Worm (Caenorhabditis elegans) whole organism, young adult: Measurements from ENCODE around the gene arf-5.
A peak's percentile ranks its signal among the peaks of the same experiment; 100 is the strongest.

Source experiments
- B0019.2 ChIP-seq: fragments of 200-800 bp; sonication (Bioruptor generic); conservative IDR thresholded peaks from 2 replicates; pipeline ENCODE4 v1.3.6; 2022; ENCODE audit warnings: missing genetic modification reagents, missing genetic modification characterization, missing compliant biosample characterization
- B0336.3 ChIP-seq: fragments of 200-800 bp; sonication (Bioruptor generic); IDR thresholded peaks from 2 replicates; pipeline ENCODE4 v1.3.6; 2022; ENCODE audit warnings: missing genetic modification characterization, missing compliant biosample characterization
- D2030.7 ChIP-seq: fragments of 200-800 bp; sonication (Bioruptor generic); IDR thresholded peaks from 2 replicates; pipeline ENCODE4 v1.3.6; 2022; ENCODE audit warnings: missing genetic modification reagents, missing genetic modification characterization, missing compliant biosample characterization
- F10E7.11 ChIP-seq: sonication (generic microtip); optimal IDR thresholded peaks from 2 replicates; lab custom pipeline; 2017; ENCODE audit warnings: mild to moderate bottlenecking, missing genetic modification characterization, moderate library complexity, missing compliant biosample characterization
- F22D6.2 ChIP-seq: sonication (generic microtip); optimal IDR thresholded peaks from 2 replicates; lab custom pipeline; 2016; ENCODE audit warnings: mild to moderate bottlenecking, missing genetic modification characterization, missing compliant biosample characterization
- F23B12.7 ChIP-seq: sonication (generic microtip); optimal IDR thresholded peaks from 2 replicates; lab custom pipeline; 2017; ENCODE audit warnings: missing genetic modification characterization, mild to moderate bottlenecking, missing compliant biosample characterization, antibody characterized with exemption, moderate library complexity; ENCODE audit not compliant: insufficient read depth
- F33H1.4 ChIP-seq: fragments of 200-800 bp; sonication (Bioruptor generic); IDR thresholded peaks from 2 replicates; pipeline ENCODE4 v1.3.6; 2022; ENCODE audit warnings: missing genetic modification reagents, missing genetic modification characterization, missing compliant biosample characterization
- F49E8.2 ChIP-seq: sonication (generic microtip); optimal IDR thresholded peaks from 3 replicates; lab custom pipeline; 2017; ENCODE audit warnings: missing genetic modification characterization, mild to moderate bottlenecking, missing compliant biosample characterization, antibody characterized with exemption, moderate library complexity; ENCODE audit not compliant: insufficient read depth
- F57C9.4 ChIP-seq: sonication (generic microtip); optimal IDR thresholded peaks from 2 replicates; lab custom pipeline; 2017; ENCODE audit warnings: mild to moderate bottlenecking, missing genetic modification characterization, missing compliant biosample characterization
- T07F8.4 ChIP-seq: sonication (generic microtip); optimal IDR thresholded peaks from 2 replicates; lab custom pipeline; 2016; ENCODE audit warnings: mild to moderate bottlenecking, missing genetic modification characterization, moderate library complexity, missing compliant biosample characterization
- T26A5.8 ChIP-seq: sonication (generic microtip); optimal IDR thresholded peaks from 2 replicates; lab custom pipeline; 2016; ENCODE audit warnings: missing genetic modification characterization, missing compliant biosample characterization
- Y95B8A.8 ChIP-seq: fragments of 200-800 bp; sonication (Bioruptor generic); IDR thresholded peaks from 2 replicates; pipeline ENCODE4 v1.3.6; 2022; ENCODE audit warnings: missing genetic modification reagents, missing genetic modification characterization, missing compliant biosample characterization
- aptf-2 ChIP-seq: fragments of 200-800 bp; sonication (Bioruptor generic); conservative IDR thresholded peaks from 2 replicates; pipeline ENCODE4 v1.3.6; 2022; ENCODE audit warnings: missing genetic modification reagents, missing genetic modification characterization, missing compliant biosample characterization
- dox-1 ChIP-seq: fragments of 200-800 bp; sonication (Bioruptor generic); IDR thresholded peaks from 2 replicates; pipeline ENCODE4 v1.3.6; 2022; ENCODE audit warnings: missing genetic modification reagents, missing genetic modification characterization, missing compliant biosample characterization
- dpff-1 ChIP-seq: sonication (generic microtip); optimal IDR thresholded peaks from 2 replicates; lab custom pipeline; 2017; ENCODE audit warnings: mild to moderate bottlenecking, missing genetic modification characterization, missing compliant biosample characterization
- egl-18 ChIP-seq: fragments of 200-800 bp; sonication (Bioruptor generic); IDR thresholded peaks from 2 replicates; pipeline ENCODE4 v1.3.6; 2022; ENCODE audit warnings: missing genetic modification reagents, missing genetic modification characterization, missing compliant biosample characterization
- ekl-4 ChIP-seq: fragments of 200-800 bp; sonication (Bioruptor generic); IDR thresholded peaks from 2 replicates; pipeline ENCODE4 v1.3.6; 2022; ENCODE audit warnings: missing genetic modification reagents, missing genetic modification characterization, missing compliant biosample characterization
- him-1 ChIP-seq: sonication (generic microtip); optimal IDR thresholded peaks from 2 replicates; lab custom pipeline; 2016; ENCODE audit warnings: missing genotype, missing genetic modification reagents, missing genetic modification characterization, missing compliant biosample characterization
- hlh-12 ChIP-seq: sonication (generic microtip); optimal IDR thresholded peaks from 2 replicates; lab custom pipeline; 2016; ENCODE audit warnings: missing genetic modification characterization, missing compliant biosample characterization
- hmg-20 ChIP-seq: fragments of 200-800 bp; sonication (Bioruptor generic); IDR thresholded peaks from 2 replicates; pipeline ENCODE4 v1.3.6; 2022; ENCODE audit warnings: missing genetic modification reagents, missing genetic modification characterization, missing compliant biosample characterization
- hrde-1 ChIP-seq: sonication (generic microtip); optimal IDR thresholded peaks from 2 replicates; lab custom pipeline; 2016; ENCODE audit warnings: missing genetic modification characterization, mild to moderate bottlenecking, missing compliant biosample characterization, moderate library complexity, missing genotype, missing genetic modification reagents, borderline replicate concordance
- lag-1 ChIP-seq: fragments of 200-800 bp; sonication (Bioruptor generic); IDR thresholded peaks from 2 replicates; pipeline ENCODE4 v1.3.6; 2022; ENCODE audit warnings: missing genetic modification reagents, missing genetic modification characterization, missing compliant biosample characterization
- lin-40 ChIP-seq: sonication (generic microtip); optimal IDR thresholded peaks from 2 replicates; lab custom pipeline; 2016; ENCODE audit warnings: missing genetic modification characterization, mild to moderate bottlenecking, missing compliant biosample characterization, missing genotype, missing genetic modification reagents
- lsl-1 ChIP-seq: fragments of 200-800 bp; sonication (Bioruptor generic); optimal IDR thresholded peaks from 2 replicates; lab custom pipeline; 2018; ENCODE audit warnings: mild to moderate bottlenecking, missing genetic modification characterization, moderate library complexity, missing compliant biosample characterization
- madf-6 ChIP-seq: fragments of 200-800 bp; sonication (Bioruptor generic); IDR thresholded peaks from 2 replicates; pipeline ENCODE4 v1.3.6; 2022; ENCODE audit warnings: missing genetic modification reagents, missing genetic modification characterization, missing compliant biosample characterization
- mcd-1 ChIP-seq: fragments of 200-800 bp; sonication (Bioruptor generic); IDR thresholded peaks from 2 replicates; pipeline ENCODE4 v1.3.6; 2022; ENCODE audit warnings: missing genetic modification reagents, missing genetic modification characterization, missing compliant biosample characterization
- mel-28 ChIP-seq: sonication (generic microtip); optimal IDR thresholded peaks from 2 replicates; lab custom pipeline; 2016; ENCODE audit warnings: borderline replicate concordance, mild to moderate bottlenecking, missing genetic modification characterization, missing compliant biosample characterization
- nfya-1 ChIP-seq: sonication (generic microtip); optimal IDR thresholded peaks from 2 replicates; lab custom pipeline; 2017; ENCODE audit warnings: antibody characterized with exemption, missing compliant biosample characterization, missing genetic modification characterization, borderline replicate concordance; ENCODE audit not compliant: insufficient read depth
- nhr-80 ChIP-seq: sonication (generic microtip); optimal IDR thresholded peaks from 2 replicates; lab custom pipeline; 2016; ENCODE audit warnings: missing genetic modification characterization, missing compliant biosample characterization
- nhr-90 ChIP-seq: sonication (generic microtip); optimal IDR thresholded peaks from 2 replicates; lab custom pipeline; 2016; ENCODE audit warnings: missing genotype, mild to moderate bottlenecking, missing genetic modification characterization, missing compliant biosample characterization
- pbrm-1 ChIP-seq: fragments of 200-800 bp; sonication (Bioruptor generic); IDR thresholded peaks from 2 replicates; pipeline ENCODE4 v1.3.6; 2022; ENCODE audit warnings: missing genetic modification reagents, missing genetic modification characterization, missing compliant biosample characterization
- pha-4 ChIP-seq: fragments of 150-350 bp; sonication (generic microtip); optimal IDR thresholded peaks from 2 replicates; lab custom pipeline; 2014; ENCODE audit warnings: missing biosample characterization, missing genetic modification reagents, missing genetic modification characterization
- rpc-1 ChIP-seq, 2 experiments: fragments of 150-350 bp in 1 of 2; sonication (generic microtip) in 1 of 2; optimal IDR thresholded peaks; 2 replicates each; lab custom pipeline; 2014 to 2018; ENCODE audit warnings: missing biosample characterization in 1 of 2, missing genetic modification characterization in 1 of 2, missing genetic modification reagents in 1 of 2, missing genotype in 1 of 2
- sdz-38 ChIP-seq: sonication (generic microtip); optimal IDR thresholded peaks from 2 replicates; lab custom pipeline; 2016; ENCODE audit warnings: missing genotype, missing genetic modification characterization, missing compliant biosample characterization
- snpc-1.1 ChIP-seq: sonication (generic microtip); optimal IDR thresholded peaks from 2 replicates; lab custom pipeline; 2017; ENCODE audit warnings: missing genetic modification characterization, mild to moderate bottlenecking, missing compliant biosample characterization, antibody characterized with exemption, moderate library complexity, missing genotype, missing genetic modification reagents; ENCODE audit not compliant: insufficient read depth
- snpc-3.4 ChIP-seq: sonication (generic microtip); optimal IDR thresholded peaks from 2 replicates; lab custom pipeline; 2017; ENCODE audit warnings: missing genetic modification characterization, mild to moderate bottlenecking, missing compliant biosample characterization, antibody characterized with exemption, moderate library complexity, missing genotype, missing genetic modification reagents
- tbp1 ChIP-seq: fragments of 200-800 bp; sonication (Bioruptor generic); optimal IDR thresholded peaks from 2 replicates; lab custom pipeline; 2018; ENCODE audit warnings: mild to moderate bottlenecking, missing genetic modification characterization, missing compliant biosample characterization
- tbx-9 ChIP-seq: sonication (generic microtip); optimal IDR thresholded peaks from 2 replicates; lab custom pipeline; 2016; ENCODE audit warnings: borderline replicate concordance, missing genetic modification characterization, inconsistent platforms, missing compliant biosample characterization
- zfh-2 ChIP-seq: fragments of 200-800 bp; sonication (Bioruptor generic); conservative IDR thresholded peaks from 2 replicates; pipeline ENCODE4 v1.3.6; 2022; ENCODE audit warnings: missing genetic modification reagents, missing genetic modification characterization, missing compliant biosample characterization

arf-5 gene

DNA sequence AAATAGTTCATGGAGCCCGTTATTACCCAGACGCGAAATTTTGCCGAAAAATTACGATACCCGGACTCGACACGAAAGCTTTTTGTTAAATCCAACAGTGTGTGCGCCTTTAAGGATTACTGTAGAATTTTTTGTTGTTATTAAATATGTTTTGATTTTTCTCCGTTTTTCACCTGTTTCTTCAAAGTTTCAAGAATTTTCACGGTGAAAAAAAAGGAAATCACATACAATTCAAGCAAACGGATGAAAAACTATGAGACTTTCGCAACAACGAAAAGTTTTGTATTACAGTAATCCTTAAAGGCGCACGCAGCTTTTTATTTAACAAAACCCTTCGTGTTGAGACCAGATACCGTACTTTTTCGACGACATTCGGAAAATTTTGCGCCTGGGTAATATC is 28.3 kb upstream of the arf-5 start:
- TF ChIP-seq lsl-1 (GFP tag; lab: Kevin White, UChicago) = peak; percentile 63
- TF ChIP-seq hmg-20 (GFP tag; lab: Robert Waterston, UW) = no peak
- TF ChIP-seq dox-1 (GFP tag; lab: Robert Waterston, UW) = no peak

DNA sequence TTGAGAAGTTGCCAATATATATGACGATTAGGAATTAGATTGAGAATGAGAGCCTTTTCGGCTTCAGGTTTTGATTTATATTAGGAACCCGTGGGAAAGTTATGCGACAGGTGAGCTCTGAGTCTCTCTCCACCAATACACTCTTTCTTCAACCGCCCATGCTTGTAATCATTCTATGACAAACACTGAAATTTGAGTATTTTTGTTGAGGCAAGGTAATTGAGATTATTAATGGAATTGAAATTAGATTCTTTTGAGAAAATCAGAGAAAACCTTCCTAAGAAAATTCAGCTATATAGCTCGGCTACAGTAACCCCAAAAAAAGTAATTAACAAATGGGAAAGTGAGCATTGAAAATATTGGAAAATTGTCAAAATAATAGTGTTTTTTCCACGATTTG is 26.5 kb upstream of the arf-5 start, which contains the start of gene ceh-19:
ceh-19 (minus strand) TSS at position 101 of the 400 bp plus-strand sequence.
- TF ChIP-seq T26A5.8 = no peak
- no peak for TF ChIP-seq hlh-12 (tag; lab: Kevin White, UChicago)
- TF ChIP-seq B0336.3 (GFP tag; lab: Robert Waterston, UW) = no peak
- no peak for TF ChIP-seq sdz-38 (tag; lab: Kevin White, UChicago)
- TF ChIP-seq D2030.7 (GFP tag; lab: Robert Waterston, UW) = no peak
- no peak for TF ChIP-seq lin-40
- no peak for TF ChIP-seq tbx-9 (tag; lab: Kevin White, UChicago)
- TF ChIP-seq mel-28 (tag; lab: Kevin White, UChicago) = no peak
- no peak for TF ChIP-seq T07F8.4 (tag; lab: Kevin White, UChicago)

DNA sequence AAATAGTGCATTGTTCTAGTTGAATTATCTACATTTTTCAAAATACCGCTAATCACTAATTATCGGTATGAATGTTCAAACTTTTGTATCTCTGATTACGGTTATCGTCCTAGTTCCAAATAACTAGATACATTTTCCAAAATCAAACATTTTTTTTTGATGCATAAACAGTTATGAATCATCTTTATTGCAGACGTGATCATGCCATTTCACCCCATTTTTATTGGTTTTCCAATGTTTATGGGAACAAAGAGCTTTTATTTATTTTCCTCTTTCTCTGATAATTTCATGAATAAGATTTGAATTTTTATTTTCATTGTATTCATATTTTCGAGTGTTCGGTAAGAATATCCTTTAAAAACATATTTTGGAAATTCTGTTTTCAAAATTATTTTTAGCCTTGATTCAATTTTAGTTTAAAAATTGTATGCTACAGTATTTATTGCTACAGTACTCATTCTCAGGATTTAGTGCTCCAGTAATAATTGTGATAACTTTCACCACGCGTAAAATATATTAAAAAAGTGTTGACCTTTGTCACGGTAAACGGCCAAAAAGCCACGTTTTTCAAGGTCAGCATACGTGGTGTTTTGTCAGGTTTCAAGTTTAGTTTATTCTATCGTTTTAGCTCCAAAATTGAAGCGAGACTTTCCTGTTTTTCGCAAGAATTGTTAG is 25.5 kb upstream of the arf-5 start, which contains the start of gene csr-1:
csr-1 (plus strand) TSS at position 625 of the 675 bp plus-strand sequence.
- no peak for TF ChIP-seq hmg-20 (GFP tag; lab: Robert Waterston, UW)
- no peak for TF ChIP-seq F22D6.2 (tag; lab: Kevin White, UChicago)
- no peak for TF ChIP-seq dpff-1
- TF ChIP-seq lin-40 = no peak
- no peak for TF ChIP-seq mcd-1 (GFP tag; lab: Robert Waterston, UW)
- no peak for TF ChIP-seq F49E8.2 (tag; lab: Kevin White, UChicago)
- no peak for TF ChIP-seq egl-18
- TF ChIP-seq F57C9.4 (tag; lab: Kevin White, UChicago) = no peak
- TF ChIP-seq rpc-1 (optimal IDR thresholded peaks at IDR 0.05; lab: Kevin White, UChicago) = no peak
- no peak for TF ChIP-seq rpc-1 (tag; optimal IDR thresholded peaks at IDR 0.05; lab: Kevin White, UChicago)
- no peak for TF ChIP-seq F10E7.11
- no peak for TF ChIP-seq tbp1 (GFP tag; lab: Kevin White, UChicago)
- no peak for TF ChIP-seq F23B12.7 (tag; lab: Kevin White, UChicago)
- no peak for TF ChIP-seq lag-1
- TF ChIP-seq nhr-80 (tag; lab: Kevin White, UChicago) = no peak

DNA sequence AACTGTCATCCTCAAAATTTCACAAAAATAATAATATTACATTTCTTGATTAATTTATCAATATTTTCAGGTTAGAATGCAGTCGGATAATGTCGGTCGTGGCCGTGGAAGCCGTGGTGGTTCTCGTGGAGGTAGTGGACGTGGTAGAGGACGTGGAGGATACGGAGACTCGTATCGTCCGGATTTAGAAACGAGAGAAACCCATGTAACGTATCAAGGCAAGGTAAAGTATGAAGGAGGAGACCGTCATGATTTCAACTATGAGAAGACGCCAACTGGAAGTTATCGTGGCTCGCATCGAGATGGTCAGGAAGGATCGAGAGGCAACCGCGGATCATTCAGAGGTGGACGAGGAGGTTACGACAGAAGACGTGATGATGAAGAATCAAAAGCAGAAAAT is 24.8 kb upstream of the arf-5 start, which contains the start of gene frpr-10:
frpr-10 (plus strand) TSS at position 301 of the 400 bp plus-strand sequence.
- TF ChIP-seq snpc-1.1 (tag; lab: Kevin White, UChicago) = no peak
- TF ChIP-seq nhr-90 (tag; lab: Kevin White, UChicago) = no peak
- TF ChIP-seq ekl-4 (GFP tag; lab: Robert Waterston, UW) = no peak
- no peak for TF ChIP-seq snpc-3.4 (tag; lab: Kevin White, UChicago)
- TF ChIP-seq zfh-2 = 0 out of 2 replicates have a peak, but pooled peaks have one; percentile 20

DNA sequence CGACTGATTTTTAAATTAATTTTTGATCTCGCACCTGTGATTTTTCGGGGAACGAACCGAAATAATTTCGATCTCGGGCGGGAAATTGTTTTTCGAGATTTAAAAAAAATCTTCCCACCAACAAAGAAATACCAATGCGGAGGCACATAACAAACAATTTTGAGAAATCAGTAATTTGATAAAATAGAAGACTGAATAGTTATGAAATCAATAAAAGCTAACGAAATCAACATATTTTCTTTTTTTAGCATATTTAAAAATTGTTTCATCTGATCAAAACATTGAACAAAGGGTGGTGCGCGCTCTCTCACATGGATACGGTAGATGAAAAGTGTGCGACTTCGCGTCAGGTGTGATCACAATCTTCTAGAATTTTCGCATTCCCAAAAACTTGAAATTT is 24.2 kb upstream of the arf-5 start:
- peak; percentile 44; the same call in 1 of the 2 replicates for TF ChIP-seq Y95B8A.8 (GFP tag; lab: Robert Waterston, UW)
- TF ChIP-seq nfya-1 (tag; lab: Kevin White, UChicago) = no peak
- peak; percentile 73 for TF ChIP-seq B0019.2 (GFP tag; lab: Robert Waterston, UW)
- TF ChIP-seq D2030.7 (GFP tag; lab: Robert Waterston, UW) = peak; percentile 81
- TF ChIP-seq F33H1.4 = peak; percentile 66
- peak; percentile 89 for TF ChIP-seq madf-6 (GFP tag; lab: Robert Waterston, UW)
- peak; percentile 91 for TF ChIP-seq aptf-2
- TF ChIP-seq hrde-1 (tag; lab: Kevin White, UChicago) = peak; percentile 32
- peak; percentile 7 for TF ChIP-seq him-1 (tag; lab: Kevin White, UChicago)
- no peak for TF ChIP-seq hmg-20 (GFP tag; lab: Robert Waterston, UW)
- TF ChIP-seq ekl-4 (GFP tag; lab: Robert Waterston, UW) = 0 out of 2 replicates have a peak, but pooled peaks have one; percentile 13
- TF ChIP-seq tbp1 (GFP tag; lab: Kevin White, UChicago) = peak; percentile 43
- TF ChIP-seq zfh-2 = no peak
- no peak for TF ChIP-seq pha-4
- 0 out of 2 replicates have a peak, but pooled peaks have one; percentile 51 for TF ChIP-seq pbrm-1 (GFP tag; lab: Robert Waterston, UW)
